Fruit fly (Drosophila melanogaster): Measurements from ENCODE around the gene CG1907.

Gene CG1907

DNA sequence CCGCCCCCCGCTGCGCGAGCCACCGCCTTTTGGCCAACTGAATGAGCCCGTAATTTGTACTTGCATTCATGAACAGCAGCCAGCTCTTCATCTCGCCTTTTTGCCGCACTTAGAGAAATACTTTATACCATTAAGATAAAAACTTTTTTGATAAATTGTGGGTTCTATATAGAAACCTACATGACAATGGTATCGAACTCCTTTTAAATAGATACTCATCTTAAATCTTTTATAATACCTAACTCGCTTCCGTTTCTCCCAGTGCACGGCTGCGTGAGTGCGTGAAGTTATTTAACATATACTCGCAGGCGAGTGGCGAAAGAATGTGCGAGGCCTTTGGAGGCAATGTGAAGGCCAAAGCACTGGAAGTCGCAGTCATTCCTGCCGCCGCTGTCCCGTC, 7.0 kb downstream of the CG1907 start (continued):
- TF ChIP-seq CG3407 (GFP tag; optimal IDR thresholded peaks at IDR 0.05) (no peak), scrt (GFP tag; optimal IDR thresholded peaks at IDR 0.05) (peak; percentile 25), caup (GFP tag; optimal IDR thresholded peaks at IDR 0.05; ENCODE audit: severe bottlenecking) (peak; percentile 30), CG17328 (GFP tag; IDR thresholded peaks at IDR 0.05) (0 out of 2 replicates have a peak, but pooled peaks have one; percentile 34), luna (GFP tag; optimal IDR thresholded peaks at IDR 0.05) (no peak), CG1024 (GFP tag; IDR thresholded peaks at IDR 0.05) (0 out of 2 replicates have a peak, but pooled peaks have one; percentile 10), CG17385 (GFP tag; optimal IDR thresholded peaks at IDR 0.05) (peak; percentile 12), da (GFP tag; optimal IDR thresholded peaks at IDR 0.05) (no peak), Med (GFP tag) (peak; percentile 81), hb (GFP tag; IDR thresholded peaks at IDR 0.05; ENCODE audit: partially characterized antibody) (no peak), CG10147 (GFP tag; optimal IDR thresholded peaks at IDR 0.05) (peak; percentile 38), CG13424 (tag; optimal IDR thresholded peaks at IDR 0.05) (peak; percentile 41), dysf (GFP tag; IDR thresholded peaks at IDR 0.05) (peak; percentile 48; the same call in 1 of the 3 replicates), Meics (GFP tag; optimal IDR thresholded peaks at IDR 0.05) (peak; percentile 53), gce (GFP tag; IDR thresholded peaks at IDR 0.05) (0 out of 3 replicates have a peak, but pooled peaks have one; percentile 37), chif (GFP tag; optimal IDR thresholded peaks at IDR 0.05) (peak in 1 of 2 experiments; percentile 18), CG1603 (tag; optimal IDR thresholded peaks at IDR 0.05) (peak; percentile 50), CG9817 (tag; optimal IDR thresholded peaks at IDR 0.05) (peak; percentile 28), CG10209 (GFP tag; optimal IDR thresholded peaks at IDR 0.05) (peak; percentile 15), croc (GFP tag; conservative IDR thresholded peaks at IDR 0.05) (no peak; the same call in 2 of the 3 replicates), ATbp (GFP tag; optimal IDR thresholded peaks at IDR 0.05) (peak; percentile 15), CG11456 (GFP tag; IDR thresholded peaks at IDR 0.05) (peak; percentile 64; the same call in 1 of the 3 replicates), CG14050 (GFP tag; IDR thresholded peaks at IDR 0.05) (no peak; the same call in 2 of the 3 replicates), slou (GFP tag; optimal IDR thresholded peaks at IDR 0.05) (no peak), E2f1 (GFP tag; IDR thresholded peaks at IDR 0.05) (peak; percentile 37; the same call in 1 of the 2 replicates), CG30403 (GFP tag; optimal IDR thresholded peaks at IDR 0.05) (peak; percentile 47), chm (GFP tag; IDR thresholded peaks at IDR 0.05) (peak; percentile 57), CG3163 (GFP tag; optimal IDR thresholded peaks at IDR 0.05) (no peak), kah (GFP tag; optimal IDR thresholded peaks at IDR 0.05) (no peak), CG2120 (GFP tag; optimal IDR thresholded peaks at IDR 0.05) (peak; percentile 46), dmrt99B (tag; optimal IDR thresholded peaks at IDR 0.05) (peak; percentile 54), B-H2 (GFP tag; optimal IDR thresholded peaks at IDR 0.05) (no peak), exex (tag; optimal IDR thresholded peaks at IDR 0.05) (no peak), CG15514 (GFP tag; optimal IDR thresholded peaks at IDR 0.05) (peak; percentile 17), CG14710 (tag; optimal IDR thresholded peaks at IDR 0.05) (peak; percentile 8), zen (tag; optimal IDR thresholded peaks at IDR 0.05) (peak; percentile 1), CG14667 (GFP tag; IDR thresholded peaks at IDR 0.05) (peak; percentile 26; the same call in 1 of the 2 replicates), ham (GFP tag; IDR thresholded peaks at IDR 0.05) (0 out of 2 replicates have a peak, but pooled peaks have one; percentile 32), pzg (GFP tag; optimal IDR thresholded peaks at IDR 0.05) (no peak), CG9215 (GFP tag; IDR thresholded peaks at IDR 0.05) (0 out of 2 replicates have a peak, but pooled peaks have one; percentile 13), pb (GFP tag; optimal IDR thresholded peaks at IDR 0.05) (no peak), Hmr (GFP tag; optimal IDR thresholded peaks at IDR 0.05) (peak; percentile 57), Oli (tag; optimal IDR thresholded peaks at IDR 0.05) (peak; percentile 26), sens (GFP tag) (peak; percentile 83), tio (GFP tag; optimal IDR thresholded peaks at IDR 0.05) (peak; percentile 18), lilli (GFP tag; optimal IDR thresholded peaks at IDR 0.05) (peak; percentile 33), Sox102F (GFP tag; optimal IDR thresholded peaks at IDR 0.05) (peak; percentile 59), Deaf1 (tag; optimal IDR thresholded peaks at IDR 0.05) (peak; percentile 11), cwo (GFP tag; optimal IDR thresholded peaks at IDR 0.05) (peak; percentile 14)
